Fruit fly (Drosophila melanogaster) whole organism, embryonic: Measurements from ENCODE around the gene Ufd1.

Experiments used
- Antp ChIP-seq: fragments of 200-800 bp; sonication (Bioruptor generic); optimal IDR thresholded peaks from 3 replicates; lab custom pipeline; 2016; ENCODE audit warnings: missing biosample characterization, missing genetic modification characterization
- Asciz ChIP-seq: fragments of 200-800 bp; sonication (Bioruptor generic); optimal IDR thresholded peaks from 2 replicates; lab custom pipeline; 2017; ENCODE audit warnings: missing biosample characterization, mild to moderate bottlenecking, missing genetic modification characterization, missing genetic modification reagents
- BEAF-32 ChIP-seq: fragments of 200-800 bp; sonication (Bioruptor generic); optimal IDR thresholded peaks from 3 replicates; lab custom pipeline; 2017; ENCODE audit warnings: missing biosample characterization, missing genetic modification characterization, mild to moderate bottlenecking, moderate library complexity, missing genetic modification reagents
- CG10267 ChIP-seq: fragments of 200-800 bp; sonication (Bioruptor generic); optimal IDR thresholded peaks from 2 replicates; lab custom pipeline; 2018; ENCODE audit warnings: missing biosample characterization, mild to moderate bottlenecking, missing genetic modification characterization, moderate library complexity
- CG1233 ChIP-seq: fragments of 200-800 bp; sonication (Bioruptor generic); optimal IDR thresholded peaks from 4 replicates; lab custom pipeline; 2018; ENCODE audit warnings: missing biosample characterization, mild to moderate bottlenecking, missing genetic modification characterization
- CG13287 ChIP-seq: fragments of 200-800 bp; sonication (Bioruptor generic); IDR thresholded peaks from 2 replicates; pipeline ENCODE4 v1.3.6; 2022; ENCODE audit warnings: missing biosample characterization, missing genetic modification characterization; ENCODE audit not compliant: partially characterized antibody
- CG13424 ChIP-seq: fragments of 200-800 bp; sonication (Bioruptor generic); optimal IDR thresholded peaks from 2 replicates; lab custom pipeline; 2019; ENCODE audit warnings: missing biosample characterization, mild to moderate bottlenecking, missing genetic modification characterization, moderate library complexity
- CG13775 ChIP-seq: fragments of 200-800 bp; sonication (Bioruptor generic); optimal IDR thresholded peaks from 3 replicates; lab custom pipeline; 2017; ENCODE audit warnings: missing biosample characterization, mild to moderate bottlenecking, missing genetic modification characterization
- CG14860 ChIP-seq: fragments of 200-800 bp; sonication (Bioruptor generic); IDR thresholded peaks from 3 replicates; pipeline ENCODE4 v1.3.6; 2022; ENCODE audit warnings: missing biosample characterization, missing genetic modification characterization; ENCODE audit not compliant: partially characterized antibody
- CG1529 ChIP-seq: fragments of 200-800 bp; sonication (Bioruptor generic); optimal IDR thresholded peaks from 3 replicates; lab custom pipeline; 2018; ENCODE audit warnings: missing biosample characterization, missing genetic modification characterization
- CG16779 ChIP-seq: fragments of 200-800 bp; sonication (Bioruptor generic); IDR thresholded peaks from 2 replicates; pipeline ENCODE4 v1.3.6; 2022; ENCODE audit warnings: missing biosample characterization, missing genetic modification characterization
- CG18619 ChIP-seq: fragments of 200-800 bp; sonication (Bioruptor generic); optimal IDR thresholded peaks from 3 replicates; lab custom pipeline; 2017; ENCODE audit warnings: missing biosample characterization, mild to moderate bottlenecking, missing genetic modification characterization
- CG2199 ChIP-seq: fragments of 200-800 bp; sonication (Bioruptor generic); IDR thresholded peaks from 3 replicates; pipeline ENCODE4 v1.3.6; 2022; ENCODE audit warnings: missing biosample characterization, missing genetic modification characterization
- CG2202 ChIP-seq: fragments of 200-800 bp; sonication (Bioruptor generic); optimal IDR thresholded peaks from 2 replicates; lab custom pipeline; 2018; ENCODE audit warnings: missing biosample characterization, mild to moderate bottlenecking, missing genetic modification characterization
- CG2712 ChIP-seq: fragments of 200-800 bp; optimal IDR thresholded peaks from 3 replicates; lab custom pipeline; 2019; ENCODE audit warnings: missing biosample characterization, mild to moderate bottlenecking, missing genetic modification characterization, moderate library complexity
- CG31365 ChIP-seq: fragments of 200-800 bp; sonication (Bioruptor generic); optimal IDR thresholded peaks from 2 replicates; lab custom pipeline; 2018; ENCODE audit warnings: missing biosample characterization, mild to moderate bottlenecking, missing genetic modification characterization
- CG43689 ChIP-seq: fragments of 200-800 bp; sonication (Bioruptor generic); IDR thresholded peaks from 2 replicates; pipeline ENCODE4 v1.3.6; 2022; ENCODE audit warnings: missing biosample characterization, missing genetic modification characterization
- CG4617 ChIP-seq: fragments of 200-800 bp; sonication (Bioruptor generic); optimal IDR thresholded peaks from 3 replicates; lab custom pipeline; 2016; ENCODE audit warnings: missing biosample characterization, missing genetic modification characterization, borderline replicate concordance
- CG8359 ChIP-seq: fragments of 200-800 bp; sonication (Bioruptor generic); optimal IDR thresholded peaks from 2 replicates; lab custom pipeline; 2017; ENCODE audit warnings: missing biosample characterization, mild to moderate bottlenecking, missing genetic modification characterization, borderline replicate concordance
- D ChIP-seq, 2 experiments: fragments of 200-800 bp in 1 of 2; fragments of >200 bp in 1 of 2; sonication (Bioruptor generic) in 1 of 2; optimal IDR thresholded peaks; 2 replicates in 1 of 2; 3 replicates in 1 of 2; lab custom pipeline; 2017; ENCODE audit warnings: mild to moderate bottlenecking in 1 of 2, missing biosample characterization in 1 of 2, missing genetic modification characterization in 1 of 2, missing genetic modification reagents in 1 of 2
- Fer3 ChIP-seq: fragments of 200-800 bp; sonication (Bioruptor generic); optimal IDR thresholded peaks from 2 replicates; lab custom pipeline; 2018; ENCODE audit warnings: missing biosample characterization, mild to moderate bottlenecking, missing genetic modification characterization, moderate library complexity
- HLH4C ChIP-seq: fragments of 200-800 bp; sonication (Bioruptor generic); IDR thresholded peaks from 3 replicates; pipeline ENCODE4 v1.3.6; 2022; ENCODE audit warnings: missing biosample characterization, missing genetic modification characterization; ENCODE audit not compliant: partially characterized antibody
- Hand ChIP-seq: fragments of 200-800 bp; sonication (Bioruptor generic); optimal IDR thresholded peaks from 2 replicates; lab custom pipeline; 2017; ENCODE audit warnings: mild to moderate bottlenecking, missing biosample characterization, missing genetic modification reagents, missing genetic modification characterization
- Hr3 ChIP-seq: fragments of 200-800 bp; sonication (Bioruptor generic); optimal IDR thresholded peaks from 3 replicates; lab custom pipeline; 2016; ENCODE audit warnings: missing biosample characterization, missing genetic modification characterization
- Jarid2 ChIP-seq: fragments of 200-800 bp; sonication (Bioruptor generic); optimal IDR thresholded peaks from 3 replicates; lab custom pipeline; 2017; ENCODE audit warnings: mild to moderate bottlenecking, missing biosample characterization, missing genetic modification reagents, missing genetic modification characterization
- NK7.1 ChIP-seq: fragments of 200-800 bp; sonication (Bioruptor generic); optimal IDR thresholded peaks from 3 replicates; lab custom pipeline; 2016; ENCODE audit warnings: missing biosample characterization, missing genetic modification characterization
- Nf-YA ChIP-seq: fragments of 200-800 bp; sonication (Bioruptor generic); IDR thresholded peaks from 2 replicates; pipeline ENCODE4 v1.3.6; 2022; ENCODE audit warnings: missing biosample characterization, missing genetic modification characterization
- Nf-YC ChIP-seq: fragments of 200-800 bp; optimal IDR thresholded peaks from 3 replicates; lab custom pipeline; 2019; ENCODE audit warnings: missing biosample characterization, mild to moderate bottlenecking, missing genetic modification characterization, moderate library complexity
- Scr ChIP-seq: fragments of 200-800 bp; sonication (Bioruptor generic); IDR thresholded peaks from 2 replicates; pipeline ENCODE4 v1.3.6; 2022; ENCODE audit warnings: missing biosample characterization, missing genetic modification characterization; ENCODE audit not compliant: partially characterized antibody
- Vsx1 ChIP-seq: fragments of 200-800 bp; sonication (Bioruptor generic); optimal IDR thresholded peaks from 2 replicates; lab custom pipeline; 2017; ENCODE audit warnings: missing biosample characterization, mild to moderate bottlenecking, missing genetic modification characterization, missing genetic modification reagents
- ac ChIP-seq: fragments of 200-800 bp; sonication (Bioruptor generic); optimal IDR thresholded peaks from 3 replicates; lab custom pipeline; 2017; ENCODE audit warnings: missing biosample characterization, mild to moderate bottlenecking, missing genetic modification characterization
- al ChIP-seq: fragments of 200-800 bp; sonication (Bioruptor generic); IDR thresholded peaks from 2 replicates; pipeline ENCODE4 v1.3.6; 2022; ENCODE audit warnings: missing biosample characterization, missing genetic modification characterization
- cas ChIP-seq: fragments of 200-800 bp; sonication (Bioruptor generic); IDR thresholded peaks from 2 replicates; pipeline ENCODE4 v1.3.6; 2022; ENCODE audit warnings: missing biosample characterization, missing genetic modification characterization
- chif ChIP-seq, 2 experiments: fragments of 200-800 bp; sonication (Bioruptor generic); optimal IDR thresholded peaks; 3 replicates each; lab custom pipeline; 2016; ENCODE audit warnings: missing biosample characterization in 2 of 2, missing genetic modification characterization in 2 of 2
- dysf ChIP-seq: fragments of 200-800 bp; sonication (Bioruptor generic); IDR thresholded peaks from 3 replicates; pipeline ENCODE4 v1.3.6; 2022; ENCODE audit warnings: missing biosample characterization, missing genetic modification characterization
- ems ChIP-seq: fragments of 200-800 bp; sonication (Bioruptor generic); optimal IDR thresholded peaks from 3 replicates; lab custom pipeline; 2016; ENCODE audit warnings: missing biosample characterization, missing genetic modification characterization
- eyg ChIP-seq: fragments of 200-800 bp; sonication (Bioruptor generic); optimal IDR thresholded peaks from 3 replicates; lab custom pipeline; 2016; ENCODE audit warnings: missing biosample characterization, missing genetic modification characterization
- insv ChIP-seq, 2 experiments: fragments of 200-800 bp; sonication (Bioruptor generic); optimal IDR thresholded peaks; 3 replicates each; lab custom pipeline; 2016 to 2018; ENCODE audit warnings: missing biosample characterization in 2 of 2, missing genetic modification characterization in 2 of 2
- jumu ChIP-seq: fragments of 200-800 bp; sonication (Bioruptor generic); optimal IDR thresholded peaks from 3 replicates; lab custom pipeline; 2016; ENCODE audit warnings: missing biosample characterization, missing genetic modification characterization
- nom ChIP-seq: fragments of 200-800 bp; sonication (Bioruptor generic); optimal IDR thresholded peaks from 2 replicates; lab custom pipeline; 2017; ENCODE audit warnings: missing biosample characterization, missing genetic modification characterization, mild to moderate bottlenecking, moderate library complexity, missing genetic modification reagents
- pan ChIP-seq, 4 experiments: fragments of >200 bp in 3 of 4; fragments of 200-800 bp in 1 of 4; sonication (Bioruptor generic) in 1 of 4; optimal IDR thresholded peaks in 3 of 4; IDR thresholded peaks in 1 of 4; 2 replicates each; pipeline versions ENCODE4 v1.3.6 to Lab custom; 2017 to 2022; ENCODE audit warnings: missing biosample characterization in 2 of 4, missing genetic modification characterization in 2 of 4, mixed read lengths in 1 of 4
- ranshi ChIP-seq: fragments of 200-800 bp; sonication (Bioruptor generic); IDR thresholded peaks from 2 replicates; pipeline ENCODE4 v1.3.6; 2022; ENCODE audit warnings: missing biosample characterization, missing genetic modification characterization
- schlank ChIP-seq: fragments of 200-800 bp; sonication (Bioruptor generic); optimal IDR thresholded peaks from 2 replicates; lab custom pipeline; 2018; ENCODE audit warnings: missing biosample characterization, mild to moderate bottlenecking, missing genetic modification characterization
- sens-2 ChIP-seq: fragments of 200-800 bp; sonication (Bioruptor generic); IDR thresholded peaks from 2 replicates; pipeline ENCODE4 v1.3.6; 2022; ENCODE audit warnings: missing biosample characterization, missing genetic modification characterization
- sim ChIP-seq: fragments of 200-800 bp; sonication (Bioruptor generic); IDR thresholded peaks from 2 replicates; pipeline ENCODE4 v1.3.6; 2022; ENCODE audit warnings: missing biosample characterization, missing genetic modification characterization
- ssp ChIP-seq: fragments of 200-800 bp; sonication (Bioruptor generic); IDR thresholded peaks from 2 replicates; pipeline ENCODE4 v1.3.6; 2022; ENCODE audit warnings: missing biosample characterization, missing genetic modification characterization
- tin ChIP-seq: fragments of 200-800 bp; sonication (Bioruptor generic); optimal IDR thresholded peaks from 3 replicates; lab custom pipeline; 2016; ENCODE audit warnings: missing biosample characterization, missing genetic modification characterization
- wdn ChIP-seq: fragments of 200-800 bp; sonication (Bioruptor generic); IDR thresholded peaks from 2 replicates; pipeline ENCODE4 v1.3.6; 2022; ENCODE audit warnings: missing biosample characterization, missing genetic modification characterization

Ufd1 gene

dm6 chr3L:11093046-11093520 lies 29.9 kb downstream of the Ufd1 start, which contains the start of gene JIL-1 (continued):
- TF ChIP-seq al (GFP tag; lab: Robert Waterston, UW) (peak; percentile 72), sim (no peak), Jarid2 (GFP tag; lab: Kevin White, UChicago) (peak; percentile 27), HLH4C (peak; percentile 82), CG13424 (tag; lab: Kevin White, UChicago) (peak; percentile 35), Asciz (GFP tag; lab: Kevin White, UChicago) (peak; percentile 33), NK7.1 (GFP tag; lab: Kevin White, UChicago) (no peak), sens-2 (GFP tag; lab: Robert Waterston, UW) (no peak), CG1233 (GFP tag; lab: Kevin White, UChicago) (peak; percentile 56), CG4617 (GFP tag; lab: Kevin White, UChicago) (peak; percentile 9), insv (GFP tag; optimal IDR thresholded peaks at IDR 0.05; lab: Kevin White, UChicago) (no peak), Nf-YA (GFP tag; lab: Robert Waterston, UW) (peak; percentile 9; the same call in 1 of the 2 replicates), Scr (GFP tag; lab: Robert Waterston, UW) (peak; percentile 88), schlank (tag; lab: Kevin White, UChicago) (no peak), tin (GFP tag; lab: Kevin White, UChicago) (peak; percentile 61), CG43689 (GFP tag; lab: Robert Waterston, UW) (0 out of 2 replicates have a peak, but pooled peaks have one; percentile 31), ranshi (peak; percentile 63), Nf-YC (peak; percentile 65), dysf (GFP tag; lab: Robert Waterston, UW) (peak; percentile 75), CG16779 (GFP tag; lab: Robert Waterston, UW) (peak; percentile 72; the same call in 1 of the 2 replicates), wdn (GFP tag; lab: Robert Waterston, UW) (peak; percentile 65), pan (optimal IDR thresholded peaks at IDR 0.05; lab: Kevin White, UChicago) (no peak), pan (GFP tag; optimal IDR thresholded peaks at IDR 0.05 in 1 of 2, IDR thresholded peaks at IDR 0.05 in 1 of 2) (peak in 1 of 2 experiments; percentile 68), CG13775 (peak; percentile 37), Vsx1 (GFP tag; lab: Kevin White, UChicago) (peak; percentile 19), CG2712 (tag; lab: Kevin White, UChicago) (peak; percentile 44), ac (GFP tag; lab: Kevin White, UChicago) (no peak), Hr3 (GFP tag; lab: Kevin White, UChicago) (peak; percentile 65), ssp (GFP tag; lab: Robert Waterston, UW) (peak; percentile 57), CG10267 (peak; percentile 96), Fer3 (tag; lab: Kevin White, UChicago) (peak; percentile 54), chif (GFP tag; optimal IDR thresholded peaks at IDR 0.05; lab: Kevin White, UChicago) (peak; percentile 2 to 20), Hand (no peak), CG2199 (GFP tag; lab: Robert Waterston, UW) (0 out of 3 replicates have a peak, but pooled peaks have one; percentile 26), Antp (peak; percentile 31), CG13287 (GFP tag; lab: Robert Waterston, UW) (peak; percentile 88), CG18619 (peak; percentile 41), ems (GFP tag; lab: Kevin White, UChicago) (peak; percentile 51), nom (no peak), BEAF-32 (GFP tag; lab: Kevin White, UChicago) (peak; percentile 89), CG14860 (peak; percentile 86), cas (GFP tag; lab: Robert Waterston, UW) (peak; percentile 57), CG1529 (GFP tag; lab: Kevin White, UChicago) (peak; percentile 11), jumu (peak; percentile 35), CG2202 (tag; lab: Kevin White, UChicago) (peak; percentile 34), CG31365 (tag; lab: Kevin White, UChicago) (no peak), CG8359 (no peak), D (optimal IDR thresholded peaks at IDR 0.05; lab: Kevin White, UChicago) (no peak), D (GFP tag; optimal IDR thresholded peaks at IDR 0.05; lab: Kevin White, UChicago) (peak; percentile 1), eyg (GFP tag; lab: Kevin White, UChicago) (no peak)
